Worm (Caenorhabditis elegans) whole organism, young adult: ENCODE measurements around the gene lov-1.

Experiments used
- D2030.7 ChIP-seq: fragments of 200-800 bp; sonication (Bioruptor generic); IDR thresholded peaks from 2 replicates; pipeline ENCODE4 v1.3.6; 2022; ENCODE audit warnings: missing genetic modification reagents, missing genetic modification characterization, missing compliant biosample characterization
- F10E7.11 ChIP-seq: sonication (generic microtip); optimal IDR thresholded peaks from 2 replicates; lab custom pipeline; 2017; ENCODE audit warnings: mild to moderate bottlenecking, missing genetic modification characterization, moderate library complexity, missing compliant biosample characterization
- F49E8.2 ChIP-seq: sonication (generic microtip); optimal IDR thresholded peaks from 3 replicates; lab custom pipeline; 2017; ENCODE audit warnings: missing genetic modification characterization, mild to moderate bottlenecking, missing compliant biosample characterization, antibody characterized with exemption, moderate library complexity; ENCODE audit not compliant: insufficient read depth
- K12H6.12 ChIP-seq: fragments of 200-800 bp; sonication (Bioruptor generic); optimal IDR thresholded peaks from 2 replicates; lab custom pipeline; 2018; ENCODE audit warnings: mild to moderate bottlenecking, missing genetic modification characterization, missing compliant biosample characterization
- Y53G8AR.9 ChIP-seq: fragments of 200-800 bp; sonication (Bioruptor generic); conservative IDR thresholded peaks from 2 replicates; pipeline ENCODE4 v1.3.6; 2022; ENCODE audit warnings: missing genetic modification reagents, missing genetic modification characterization, missing compliant biosample characterization
- ZK185.1 ChIP-seq: sonication (generic microtip); optimal IDR thresholded peaks from 2 replicates; lab custom pipeline; 2016; ENCODE audit warnings: mild to moderate bottlenecking, missing genetic modification characterization, missing compliant biosample characterization; ENCODE audit not compliant: poor library complexity, severe bottlenecking
- aptf-2 ChIP-seq: fragments of 200-800 bp; sonication (Bioruptor generic); conservative IDR thresholded peaks from 2 replicates; pipeline ENCODE4 v1.3.6; 2022; ENCODE audit warnings: missing genetic modification reagents, missing genetic modification characterization, missing compliant biosample characterization
- aptf-3 ChIP-seq: fragments of 200-800 bp; sonication (Bioruptor generic); IDR thresholded peaks from 2 replicates; pipeline ENCODE4 v1.3.6; 2022; ENCODE audit warnings: missing genetic modification characterization, missing compliant biosample characterization
- attf-5 ChIP-seq: fragments of 200-800 bp; sonication (Bioruptor generic); optimal IDR thresholded peaks from 2 replicates; lab custom pipeline; 2018; ENCODE audit warnings: mild to moderate bottlenecking, missing genetic modification characterization, missing compliant biosample characterization
- cebp-1 ChIP-seq, 2 experiments: fragments of 200-800 bp in 1 of 2; sonication (Bioruptor generic) in 1 of 2; sonication (generic microtip) in 1 of 2; IDR thresholded peaks in 1 of 2; optimal IDR thresholded peaks in 1 of 2; 2 replicates each; pipeline versions ENCODE4 v1.3.6 to Lab custom; 2017 to 2022; ENCODE audit warnings: missing compliant biosample characterization in 2 of 2, missing genetic modification characterization in 2 of 2, mild to moderate bottlenecking in 1 of 2, missing genetic modification reagents in 1 of 2, moderate library complexity in 1 of 2
- ceh-58 ChIP-seq: fragments of 200-800 bp; sonication (Bioruptor generic); IDR thresholded peaks from 2 replicates; pipeline ENCODE4 v1.3.6; 2022; ENCODE audit warnings: missing genetic modification characterization, missing compliant biosample characterization
- chd-7 ChIP-seq: sonication (generic microtip); optimal IDR thresholded peaks from 2 replicates; lab custom pipeline; 2016; ENCODE audit warnings: mild to moderate bottlenecking, missing genetic modification characterization, moderate library complexity, missing compliant biosample characterization
- dox-1 ChIP-seq: fragments of 200-800 bp; sonication (Bioruptor generic); IDR thresholded peaks from 2 replicates; pipeline ENCODE4 v1.3.6; 2022; ENCODE audit warnings: missing genetic modification reagents, missing genetic modification characterization, missing compliant biosample characterization
- dpff-1 ChIP-seq: sonication (generic microtip); optimal IDR thresholded peaks from 2 replicates; lab custom pipeline; 2017; ENCODE audit warnings: mild to moderate bottlenecking, missing genetic modification characterization, missing compliant biosample characterization
- ets-4 ChIP-seq: fragments of 200-800 bp; sonication (Bioruptor generic); optimal IDR thresholded peaks from 2 replicates; lab custom pipeline; 2018; ENCODE audit warnings: mild to moderate bottlenecking, missing genetic modification characterization, missing compliant biosample characterization
- hmg-1.2 ChIP-seq: fragments of 200-800 bp; sonication (Bioruptor generic); IDR thresholded peaks from 2 replicates; pipeline ENCODE4 v1.3.6; 2022; ENCODE audit warnings: missing genetic modification reagents, missing genetic modification characterization, missing compliant biosample characterization
- hrde-1 ChIP-seq: sonication (generic microtip); optimal IDR thresholded peaks from 2 replicates; lab custom pipeline; 2016; ENCODE audit warnings: missing genetic modification characterization, mild to moderate bottlenecking, missing compliant biosample characterization, moderate library complexity, missing genotype, missing genetic modification reagents, borderline replicate concordance
- let-526 ChIP-seq: fragments of 200-800 bp; sonication (Bioruptor generic); IDR thresholded peaks from 2 replicates; pipeline ENCODE4 v1.3.6; 2022; ENCODE audit warnings: missing genetic modification reagents, missing genetic modification characterization, missing compliant biosample characterization
- let-607 ChIP-seq, 2 experiments: fragments of 200-800 bp in 1 of 2; sonication (Bioruptor generic) in 1 of 2; sonication (generic microtip) in 1 of 2; optimal IDR thresholded peaks; 2 replicates each; lab custom pipeline; 2016 to 2018; ENCODE audit warnings: mild to moderate bottlenecking in 2 of 2, missing compliant biosample characterization in 2 of 2, missing genetic modification characterization in 2 of 2, moderate library complexity in 2 of 2, missing genotype in 1 of 2
- lin-26 ChIP-seq: fragments of 200-800 bp; sonication (Bioruptor generic); IDR thresholded peaks from 2 replicates; pipeline ENCODE4 v1.3.6; 2022; ENCODE audit warnings: missing genetic modification reagents, missing genetic modification characterization, missing compliant biosample characterization
- lsl-1 ChIP-seq: fragments of 200-800 bp; sonication (Bioruptor generic); optimal IDR thresholded peaks from 2 replicates; lab custom pipeline; 2018; ENCODE audit warnings: mild to moderate bottlenecking, missing genetic modification characterization, moderate library complexity, missing compliant biosample characterization
- lsy-27 ChIP-seq: sonication (generic microtip); optimal IDR thresholded peaks from 2 replicates; lab custom pipeline; 2017; ENCODE audit warnings: missing genetic modification characterization, mild to moderate bottlenecking, missing compliant biosample characterization, antibody characterized with exemption, missing genotype, borderline replicate concordance; ENCODE audit not compliant: insufficient read depth
- mcd-1 ChIP-seq: fragments of 200-800 bp; sonication (Bioruptor generic); IDR thresholded peaks from 2 replicates; pipeline ENCODE4 v1.3.6; 2022; ENCODE audit warnings: missing genetic modification reagents, missing genetic modification characterization, missing compliant biosample characterization
- mes-4 ChIP-seq: sonication (generic microtip); optimal IDR thresholded peaks from 2 replicates; lab custom pipeline; 2016; ENCODE audit warnings: missing genotype, missing genetic modification characterization, missing compliant biosample characterization
- nhr-179 ChIP-seq: sonication (generic microtip); optimal IDR thresholded peaks from 2 replicates; lab custom pipeline; 2016; ENCODE audit warnings: mild to moderate bottlenecking, missing genetic modification characterization, missing compliant biosample characterization
- nhr-80 ChIP-seq: sonication (generic microtip); optimal IDR thresholded peaks from 2 replicates; lab custom pipeline; 2016; ENCODE audit warnings: missing genetic modification characterization, missing compliant biosample characterization
- pha-4 ChIP-seq: fragments of 150-350 bp; sonication (generic microtip); optimal IDR thresholded peaks from 2 replicates; lab custom pipeline; 2014; ENCODE audit warnings: missing biosample characterization, missing genetic modification reagents, missing genetic modification characterization
- rpc-1 ChIP-seq, 2 experiments: fragments of 150-350 bp in 1 of 2; sonication (generic microtip) in 1 of 2; optimal IDR thresholded peaks; 2 replicates each; lab custom pipeline; 2014 to 2018; ENCODE audit warnings: missing biosample characterization in 1 of 2, missing genetic modification characterization in 1 of 2, missing genetic modification reagents in 1 of 2, missing genotype in 1 of 2
- sdz-38 ChIP-seq: sonication (generic microtip); optimal IDR thresholded peaks from 2 replicates; lab custom pipeline; 2016; ENCODE audit warnings: missing genotype, missing genetic modification characterization, missing compliant biosample characterization
- snpc-3.4 ChIP-seq: sonication (generic microtip); optimal IDR thresholded peaks from 2 replicates; lab custom pipeline; 2017; ENCODE audit warnings: missing genetic modification characterization, mild to moderate bottlenecking, missing compliant biosample characterization, antibody characterized with exemption, moderate library complexity, missing genotype, missing genetic modification reagents
- snpc-4 ChIP-seq, 5 experiments: fragments of 150-350 bp in 1 of 5; sonication (generic microtip) in 4 of 5; optimal IDR thresholded peaks; 2 replicates each; lab custom pipeline; 2014 to 2018; ENCODE audit warnings: missing genetic modification characterization in 5 of 5, missing biosample characterization in 3 of 5, antibody characterized with exemption in 2 of 5, mild to moderate bottlenecking in 2 of 5, missing compliant biosample characterization in 2 of 5, missing genotype in 2 of 5, moderate library complexity in 2 of 5, missing genetic modification reagents in 1 of 5
- tbx-9 ChIP-seq: sonication (generic microtip); optimal IDR thresholded peaks from 2 replicates; lab custom pipeline; 2016; ENCODE audit warnings: borderline replicate concordance, missing genetic modification characterization, inconsistent platforms, missing compliant biosample characterization
- zim-3 ChIP-seq: sonication (generic microtip); optimal IDR thresholded peaks from 2 replicates; lab custom pipeline; 2017; ENCODE audit warnings: mild to moderate bottlenecking, missing genetic modification characterization, moderate library complexity, missing compliant biosample characterization

Gene lov-1

ce11 chrII:10136771-10137170 lies 15.1 kb upstream of the lov-1 start:
- TF ChIP-seq cebp-1 (GFP tag; IDR thresholded peaks at IDR 0.05; lab: Robert Waterston, UW) = no peak
- TF ChIP-seq cebp-1 (tag; optimal IDR thresholded peaks at IDR 0.05; lab: Kevin White, UChicago) = no peak
- no peak for TF ChIP-seq hmg-1.2
- TF ChIP-seq hrde-1 = no peak
- TF ChIP-seq ZK185.1 = no peak
- no peak for TF ChIP-seq snpc-3.4
- no peak for TF ChIP-seq F10E7.11
- no peak for TF ChIP-seq dox-1 (GFP tag; lab: Robert Waterston, UW)
- TF ChIP-seq ceh-58 (GFP tag; lab: Robert Waterston, UW) = no peak
- TF ChIP-seq mes-4 (tag; lab: Kevin White, UChicago) = no peak
- TF ChIP-seq zim-3 (tag; lab: Kevin White, UChicago) = no peak
- no peak for TF ChIP-seq pha-4 (tag; lab: Kevin White, UChicago)
- no peak for TF ChIP-seq Y53G8AR.9
- TF ChIP-seq aptf-2 (GFP tag; lab: Robert Waterston, UW) = no peak
- no peak for TF ChIP-seq K12H6.12 (tag; lab: Kevin White, UChicago)
- no peak for TF ChIP-seq tbx-9 (tag; lab: Kevin White, UChicago)
- TF ChIP-seq sdz-38 = no peak
- TF ChIP-seq let-607 (tag; optimal IDR thresholded peaks at IDR 0.05; lab: Kevin White, UChicago) = no peak
- TF ChIP-seq dpff-1 (tag; lab: Kevin White, UChicago) = no peak
- no peak for TF ChIP-seq attf-5 (GFP tag; lab: Kevin White, UChicago)
- no peak for TF ChIP-seq let-526

ce11 chrII:10134285-10134995 lies 12.8 kb upstream of the lov-1 start, which contains the start of gene F27E5.9:
F27E5.9 (plus strand) TSS chrII:10134945.
- TF ChIP-seq dpff-1 (tag; lab: Kevin White, UChicago) (no peak), nhr-80 (peak; percentile 87)

ce11 chrII:10132818-10133217 lies 11.2 kb upstream of the lov-1 start:
- TF ChIP-seq nhr-179 = no peak
- TF ChIP-seq lsl-1 = no peak
- no peak for TF ChIP-seq snpc-4 (GFP tag; optimal IDR thresholded peaks at IDR 0.05; lab: Kevin White, UChicago)
- TF ChIP-seq snpc-4 (tag; optimal IDR thresholded peaks at IDR 0.05; lab: Kevin White, UChicago) = no peak
- no peak for TF ChIP-seq dox-1 (GFP tag; lab: Robert Waterston, UW)
- TF ChIP-seq ceh-58 (GFP tag; lab: Robert Waterston, UW) = no peak
- TF ChIP-seq lsy-27 = no peak
- no peak for TF ChIP-seq F49E8.2 (tag; lab: Kevin White, UChicago)
- no peak for TF ChIP-seq mcd-1 (GFP tag; lab: Robert Waterston, UW)
- TF ChIP-seq D2030.7 = no peak
- no peak for TF ChIP-seq rpc-1 (optimal IDR thresholded peaks at IDR 0.05; lab: Kevin White, UChicago)
- no peak for TF ChIP-seq rpc-1 (tag; optimal IDR thresholded peaks at IDR 0.05; lab: Kevin White, UChicago)
- TF ChIP-seq ets-4 (GFP tag; lab: Kevin White, UChicago) = no peak
- no peak for TF ChIP-seq cebp-1 (GFP tag; IDR thresholded peaks at IDR 0.05; lab: Robert Waterston, UW)
- no peak for TF ChIP-seq cebp-1 (tag; optimal IDR thresholded peaks at IDR 0.05; lab: Kevin White, UChicago)
- TF ChIP-seq lin-26 = no peak
- TF ChIP-seq aptf-3 (GFP tag; lab: Robert Waterston, UW) = no peak
- TF ChIP-seq chd-7 (tag; lab: Kevin White, UChicago) = no peak
